Worm (Caenorhabditis elegans): ENCODE results near the gene dnc-1.

Gene dnc-1

ce11 chrIV:10935336-10935735 is 2.3 kb upstream of the dnc-1 start (continued):
- TF ChIP-seq nhr-19 (GFP tag; conservative IDR thresholded peaks at IDR 0.05), result peak; percentile 92
- TF ChIP-seq ceh-90 (tag; optimal IDR thresholded peaks at IDR 0.05), result no peak
- TF ChIP-seq ceh-63 (GFP tag; optimal IDR thresholded peaks at IDR 0.05), result no peak
- no peak for TF ChIP-seq hlh-17 (GFP tag; optimal IDR thresholded peaks at IDR 0.05; ENCODE audit: borderline replicate concordance)
- no peak for TF ChIP-seq sptf-1 (tag; optimal IDR thresholded peaks at IDR 0.05)
- TF ChIP-seq aha-1 (tag; optimal IDR thresholded peaks at IDR 0.05), result peak; percentile 63
- TF ChIP-seq nhr-85 (tag), result peak; percentile 93
- no peak for TF ChIP-seq ets-5 (GFP tag; IDR thresholded peaks at IDR 0.05)
- TF ChIP-seq nhr-76 (tag; optimal IDR thresholded peaks at IDR 0.05), result no peak
- peak; percentile 50 for TF ChIP-seq elt-2 (tag; optimal IDR thresholded peaks at IDR 0.05)
- peak; percentile 88 for TF ChIP-seq fkh-4 (tag; optimal IDR thresholded peaks at IDR 0.05; ENCODE audit: borderline replicate concordance)

- no peak for TF ChIP-seq lin-13 (GFP tag; optimal IDR thresholded peaks at IDR 0.05)
- TF ChIP-seq xbp-1 (tag; optimal IDR thresholded peaks at IDR 0.05), result no peak
- TF ChIP-seq fos-1 (tag; optimal IDR thresholded peaks at IDR 0.05), result no peak
Observed at ce11 chrIV:10934786-10935185, 1.8 kb upstream of the dnc-1 start.

ce11 chrIV:10933777-10934546 is 959 bp upstream of the dnc-1 start:
- peak; percentile 39 for TF ChIP-seq nhr-90 (tag; optimal IDR thresholded peaks at IDR 0.05; ENCODE audit: poor library complexity)
- TF ChIP-seq F16B12.6 (tag; optimal IDR thresholded peaks at IDR 0.05), result no peak
- no peak for TF ChIP-seq efl-1 (optimal IDR thresholded peaks at IDR 0.05)
- TF ChIP-seq efl-1 (GFP tag; optimal IDR thresholded peaks at IDR 0.05 in 1 of 2), result peak in 1 of 2 experiments; percentile 80
- no peak for TF ChIP-seq lir-3 (tag; optimal IDR thresholded peaks at IDR 0.05; ENCODE audit: poor library complexity)
- peak; percentile 57 for TF ChIP-seq nhr-85 (tag)
- peak; percentile 1 for TF ChIP-seq swsn-7 (tag; optimal IDR thresholded peaks at IDR 0.05)
- peak; percentile 34 for TF ChIP-seq nhr-47 (tag; optimal IDR thresholded peaks at IDR 0.05)
- TF ChIP-seq nhr-237 (tag; optimal IDR thresholded peaks at IDR 0.05), result no peak
- TF ChIP-seq mab-9 (GFP tag; IDR thresholded peaks at IDR 0.05), result no peak
- no peak for TF ChIP-seq isw-1 (GFP tag; IDR thresholded peaks at IDR 0.05)
- peak; percentile 8 for TF ChIP-seq rnt-1 (tag; optimal IDR thresholded peaks at IDR 0.05)
- peak in 1 of 2 experiments; percentile 15 for TF ChIP-seq lsy-2 (tag; optimal IDR thresholded peaks at IDR 0.05)
- no peak for TF ChIP-seq sptf-1 (tag; optimal IDR thresholded peaks at IDR 0.05)
- no peak for TF ChIP-seq elt-3 (tag; optimal IDR thresholded peaks at IDR 0.05)
- peak; percentile 21; the same call in 1 of the 2 replicates for TF ChIP-seq nhr-19 (GFP tag; conservative IDR thresholded peaks at IDR 0.05)
- TF ChIP-seq elt-2 (tag; optimal IDR thresholded peaks at IDR 0.05), result peak; percentile 31
- peak; percentile 22 for TF ChIP-seq irx-1 (tag; optimal IDR thresholded peaks at IDR 0.05)
- no peak for TF ChIP-seq pag-3 (tag; optimal IDR thresholded peaks at IDR 0.05; ENCODE audit: borderline replicate concordance, insufficient read depth)
- peak; percentile 44; the same call in 1 of the 2 replicates for TF ChIP-seq ceh-88 (GFP tag; IDR thresholded peaks at IDR 0.05)
- peak; percentile 57 for TF ChIP-seq nhr-71 (tag; optimal IDR thresholded peaks at IDR 0.05)
- TF ChIP-seq ama-1 (optimal IDR thresholded peaks at IDR 0.05), result peak; percentile 84
- peak; percentile 16 for TF ChIP-seq zip-4 (GFP tag; optimal IDR thresholded peaks at IDR 0.05)
- TF ChIP-seq skn-1 (tag; optimal IDR thresholded peaks at IDR 0.05), result no peak
- TF ChIP-seq lin-14 (GFP tag; optimal IDR thresholded peaks at IDR 0.05), result peak; percentile 14

ce11 chrIV:10919770-10920169 is 13.2 kb downstream of the dnc-1 start, which contains the start of gene rbr-2:
Gene rbr-2 (plus strand): TSS chrIV:10920070.
- TF ChIP-seq pag-3 (tag; optimal IDR thresholded peaks at IDR 0.05; ENCODE audit: borderline replicate concordance, insufficient read depth) (no peak), efl-3 (GFP tag; optimal IDR thresholded peaks at IDR 0.05) (no peak), pax-3 (tag; optimal IDR thresholded peaks at IDR 0.05) (no peak), hpl-2 (GFP tag; optimal IDR thresholded peaks at IDR 0.05) (no peak), nhr-71 (tag; optimal IDR thresholded peaks at IDR 0.05) (no peak), fkh-4 (tag; optimal IDR thresholded peaks at IDR 0.05; ENCODE audit: borderline replicate concordance) (no peak), hlh-4 (tag; optimal IDR thresholded peaks at IDR 0.05) (no peak), xbp-1 (tag; optimal IDR thresholded peaks at IDR 0.05) (no peak)

Data from whole organism, L1 larva.